Worm (Caenorhabditis elegans) whole organism, young adult: ENCODE data around the gene usp-33.
A peak's percentile ranks its signal among the peaks of the same experiment; 100 is the strongest.

Experiments
- B0035.1 ChIP-seq: sonication (generic microtip); optimal IDR thresholded peaks from 2 replicates; lab custom pipeline; 2016; ENCODE audit warnings: missing genetic modification characterization, mild to moderate bottlenecking, missing compliant biosample characterization, missing genotype, missing genetic modification reagents
- B0261.1 ChIP-seq: sonication (generic microtip); optimal IDR thresholded peaks from 2 replicates; lab custom pipeline; 2016; ENCODE audit warnings: mild to moderate bottlenecking, missing genetic modification characterization, moderate library complexity, missing compliant biosample characterization
- F22D6.2 ChIP-seq: sonication (generic microtip); optimal IDR thresholded peaks from 2 replicates; lab custom pipeline; 2016; ENCODE audit warnings: mild to moderate bottlenecking, missing genetic modification characterization, missing compliant biosample characterization
- F23B12.7 ChIP-seq: sonication (generic microtip); optimal IDR thresholded peaks from 2 replicates; lab custom pipeline; 2017; ENCODE audit warnings: missing genetic modification characterization, mild to moderate bottlenecking, missing compliant biosample characterization, antibody characterized with exemption, moderate library complexity; ENCODE audit not compliant: insufficient read depth
- F52B5.7 ChIP-seq: sonication (generic microtip); optimal IDR thresholded peaks from 2 replicates; lab custom pipeline; 2016; ENCODE audit warnings: mild to moderate bottlenecking, missing genetic modification characterization, missing compliant biosample characterization
- K11D2.4 ChIP-seq: fragments of 200-800 bp; sonication (Bioruptor generic); IDR thresholded peaks from 2 replicates; pipeline ENCODE4 v1.3.6; 2022; ENCODE audit warnings: missing genetic modification reagents, missing genetic modification characterization, missing compliant biosample characterization
- K12H6.12 ChIP-seq: fragments of 200-800 bp; sonication (Bioruptor generic); optimal IDR thresholded peaks from 2 replicates; lab custom pipeline; 2018; ENCODE audit warnings: mild to moderate bottlenecking, missing genetic modification characterization, missing compliant biosample characterization
- ama-1 ChIP-seq, 3 experiments: fragments of 150-350 bp in 1 of 3; sonication (generic microtip) in 2 of 3; optimal IDR thresholded peaks; 2 replicates each; lab custom pipeline; 2014 to 2018; ENCODE audit warnings: missing biosample characterization in 2 of 3, missing genetic modification characterization in 2 of 3, missing genetic modification reagents in 2 of 3
- atf-7 ChIP-seq: sonication (generic microtip); optimal IDR thresholded peaks from 2 replicates; lab custom pipeline; 2017; ENCODE audit warnings: mild to moderate bottlenecking, missing genetic modification characterization, missing compliant biosample characterization
- attf-3 ChIP-seq: fragments of 200-800 bp; sonication (Bioruptor generic); conservative IDR thresholded peaks from 2 replicates; pipeline ENCODE4 v1.3.6; 2022; ENCODE audit warnings: missing genetic modification reagents, missing genetic modification characterization, missing compliant biosample characterization
- attf-5 ChIP-seq: fragments of 200-800 bp; sonication (Bioruptor generic); optimal IDR thresholded peaks from 2 replicates; lab custom pipeline; 2018; ENCODE audit warnings: mild to moderate bottlenecking, missing genetic modification characterization, missing compliant biosample characterization
- cebp-1 ChIP-seq, 2 experiments: fragments of 200-800 bp in 1 of 2; sonication (Bioruptor generic) in 1 of 2; sonication (generic microtip) in 1 of 2; IDR thresholded peaks in 1 of 2; optimal IDR thresholded peaks in 1 of 2; 2 replicates each; pipeline versions ENCODE4 v1.3.6 to Lab custom; 2017 to 2022; ENCODE audit warnings: missing compliant biosample characterization in 2 of 2, missing genetic modification characterization in 2 of 2, mild to moderate bottlenecking in 1 of 2, missing genetic modification reagents in 1 of 2, moderate library complexity in 1 of 2
- chd-7 ChIP-seq: sonication (generic microtip); optimal IDR thresholded peaks from 2 replicates; lab custom pipeline; 2016; ENCODE audit warnings: mild to moderate bottlenecking, missing genetic modification characterization, moderate library complexity, missing compliant biosample characterization
- dpff-1 ChIP-seq: sonication (generic microtip); optimal IDR thresholded peaks from 2 replicates; lab custom pipeline; 2017; ENCODE audit warnings: mild to moderate bottlenecking, missing genetic modification characterization, missing compliant biosample characterization
- ekl-4 ChIP-seq: fragments of 200-800 bp; sonication (Bioruptor generic); IDR thresholded peaks from 2 replicates; pipeline ENCODE4 v1.3.6; 2022; ENCODE audit warnings: missing genetic modification reagents, missing genetic modification characterization, missing compliant biosample characterization
- him-1 ChIP-seq: sonication (generic microtip); optimal IDR thresholded peaks from 2 replicates; lab custom pipeline; 2016; ENCODE audit warnings: missing genotype, missing genetic modification reagents, missing genetic modification characterization, missing compliant biosample characterization
- hlh-12 ChIP-seq: sonication (generic microtip); optimal IDR thresholded peaks from 2 replicates; lab custom pipeline; 2016; ENCODE audit warnings: missing genetic modification characterization, missing compliant biosample characterization
- hmg-1.2 ChIP-seq: fragments of 200-800 bp; sonication (Bioruptor generic); IDR thresholded peaks from 2 replicates; pipeline ENCODE4 v1.3.6; 2022; ENCODE audit warnings: missing genetic modification reagents, missing genetic modification characterization, missing compliant biosample characterization
- let-526 ChIP-seq: fragments of 200-800 bp; sonication (Bioruptor generic); IDR thresholded peaks from 2 replicates; pipeline ENCODE4 v1.3.6; 2022; ENCODE audit warnings: missing genetic modification reagents, missing genetic modification characterization, missing compliant biosample characterization
- let-607 ChIP-seq, 2 experiments: fragments of 200-800 bp in 1 of 2; sonication (Bioruptor generic) in 1 of 2; sonication (generic microtip) in 1 of 2; optimal IDR thresholded peaks; 2 replicates each; lab custom pipeline; 2016 to 2018; ENCODE audit warnings: mild to moderate bottlenecking in 2 of 2, missing compliant biosample characterization in 2 of 2, missing genetic modification characterization in 2 of 2, moderate library complexity in 2 of 2, missing genotype in 1 of 2
- lir-1 ChIP-seq: fragments of 200-800 bp; sonication (Bioruptor generic); conservative IDR thresholded peaks from 2 replicates; pipeline ENCODE4 v1.3.6; 2022; ENCODE audit warnings: missing genetic modification reagents, missing genetic modification characterization, missing compliant biosample characterization
- lsl-1 ChIP-seq: fragments of 200-800 bp; sonication (Bioruptor generic); optimal IDR thresholded peaks from 2 replicates; lab custom pipeline; 2018; ENCODE audit warnings: mild to moderate bottlenecking, missing genetic modification characterization, moderate library complexity, missing compliant biosample characterization
- lsy-27 ChIP-seq: sonication (generic microtip); optimal IDR thresholded peaks from 2 replicates; lab custom pipeline; 2017; ENCODE audit warnings: missing genetic modification characterization, mild to moderate bottlenecking, missing compliant biosample characterization, antibody characterized with exemption, missing genotype, borderline replicate concordance; ENCODE audit not compliant: insufficient read depth
- madf-3 ChIP-seq: fragments of 200-800 bp; sonication (Bioruptor generic); IDR thresholded peaks from 2 replicates; pipeline ENCODE4 v1.3.6; 2022; ENCODE audit warnings: missing genetic modification reagents, missing genetic modification characterization, missing compliant biosample characterization
- mcd-1 ChIP-seq: fragments of 200-800 bp; sonication (Bioruptor generic); IDR thresholded peaks from 2 replicates; pipeline ENCODE4 v1.3.6; 2022; ENCODE audit warnings: missing genetic modification reagents, missing genetic modification characterization, missing compliant biosample characterization
- mes-4 ChIP-seq: sonication (generic microtip); optimal IDR thresholded peaks from 2 replicates; lab custom pipeline; 2016; ENCODE audit warnings: missing genotype, missing genetic modification characterization, missing compliant biosample characterization
- nhr-80 ChIP-seq: sonication (generic microtip); optimal IDR thresholded peaks from 2 replicates; lab custom pipeline; 2016; ENCODE audit warnings: missing genetic modification characterization, missing compliant biosample characterization
- rcor-1 ChIP-seq: fragments of 200-800 bp; sonication (Bioruptor generic); IDR thresholded peaks from 2 replicates; pipeline ENCODE4 v1.3.6; 2022; ENCODE audit warnings: missing genetic modification reagents, missing genetic modification characterization, missing compliant biosample characterization
- snpc-4 ChIP-seq, 5 experiments: fragments of 150-350 bp in 1 of 5; sonication (generic microtip) in 4 of 5; optimal IDR thresholded peaks; 2 replicates each; lab custom pipeline; 2014 to 2018; ENCODE audit warnings: missing genetic modification characterization in 5 of 5, missing biosample characterization in 3 of 5, antibody characterized with exemption in 2 of 5, mild to moderate bottlenecking in 2 of 5, missing compliant biosample characterization in 2 of 5, missing genotype in 2 of 5, moderate library complexity in 2 of 5, missing genetic modification reagents in 1 of 5
- sptf-2 ChIP-seq: fragments of 200-800 bp; sonication (Bioruptor generic); optimal IDR thresholded peaks from 2 replicates; lab custom pipeline; 2018; ENCODE audit warnings: mild to moderate bottlenecking, missing genetic modification characterization, missing compliant biosample characterization
- tbp1 ChIP-seq: fragments of 200-800 bp; sonication (Bioruptor generic); optimal IDR thresholded peaks from 2 replicates; lab custom pipeline; 2018; ENCODE audit warnings: mild to moderate bottlenecking, missing genetic modification characterization, missing compliant biosample characterization
- tbx-9 ChIP-seq: sonication (generic microtip); optimal IDR thresholded peaks from 2 replicates; lab custom pipeline; 2016; ENCODE audit warnings: borderline replicate concordance, missing genetic modification characterization, inconsistent platforms, missing compliant biosample characterization
- unc-130 ChIP-seq: sonication (generic microtip); optimal IDR thresholded peaks from 2 replicates; lab custom pipeline; 2016; ENCODE audit warnings: missing genetic modification reagents, missing genetic modification characterization, missing compliant biosample characterization
- ztf-18 ChIP-seq: sonication (generic microtip); optimal IDR thresholded peaks from 2 replicates; lab custom pipeline; 2016; ENCODE audit warnings: missing genotype, mild to moderate bottlenecking, missing genetic modification characterization, missing compliant biosample characterization

The usp-33 gene

ce11 chrX:15610527-15611091 is 19.4 kb downstream of the usp-33 start (continued):
- TF ChIP-seq lir-1 (no peak), madf-3 (GFP tag; lab: Robert Waterston, UW) (0 out of 2 replicates have a peak, but pooled peaks have one; percentile 64), let-526 (GFP tag; lab: Robert Waterston, UW) (peak; percentile 58; the same call in 1 of the 2 replicates), dpff-1 (no peak), ztf-18 (tag; lab: Kevin White, UChicago) (no peak), F52B5.7 (tag; lab: Kevin White, UChicago) (no peak)

ce11 chrX:15613745-15614229 is 22.6 kb downstream of the usp-33 start, which contains the start of gene K09E9.3:
Gene K09E9.3, minus strand, starts transcription at chrX:15613795.
- TF ChIP-seq B0035.1 (tag; lab: Kevin White, UChicago) = no peak
- TF ChIP-seq him-1 (tag; lab: Kevin White, UChicago) = no peak
- peak; percentile 23; the same call in 1 of the 2 replicates for TF ChIP-seq hmg-1.2

DNA sequence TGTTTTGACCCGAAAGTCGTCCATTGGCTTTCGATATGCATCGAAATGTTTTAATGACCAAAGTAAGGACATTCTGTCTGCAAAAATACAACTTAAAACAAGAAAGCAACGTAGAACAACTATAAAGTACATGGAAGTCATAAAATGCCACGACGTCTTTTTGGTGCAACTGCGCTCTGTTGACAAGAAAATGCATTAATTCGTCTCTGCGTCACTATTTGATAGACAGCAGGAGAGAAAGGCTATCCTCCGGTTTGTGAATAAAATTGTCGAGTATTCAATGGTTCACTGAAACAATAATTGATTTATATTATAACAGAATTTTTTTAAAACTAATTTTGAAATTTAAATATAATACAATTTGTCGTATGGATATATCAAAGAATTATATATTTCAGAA is 25.3 kb downstream of the usp-33 start, which contains the start of gene ergi-3:
Gene ergi-3 (minus strand): TSS at position 311 of the 400 bp plus-strand sequence.
- TF ChIP-seq mcd-1 (GFP tag; lab: Robert Waterston, UW) = peak; percentile 78
- no peak for TF ChIP-seq cebp-1 (GFP tag; IDR thresholded peaks at IDR 0.05; lab: Robert Waterston, UW)
- peak; percentile 26 for TF ChIP-seq cebp-1 (tag; optimal IDR thresholded peaks at IDR 0.05; lab: Kevin White, UChicago)
- peak; percentile 75 for TF ChIP-seq nhr-80 (tag; lab: Kevin White, UChicago)
- no peak for TF ChIP-seq madf-3 (GFP tag; lab: Robert Waterston, UW)
- no peak for TF ChIP-seq unc-130 (GFP tag; lab: Kevin White, UChicago)
- no peak for TF ChIP-seq rcor-1 (GFP tag; lab: Robert Waterston, UW)
- TF ChIP-seq attf-3 (GFP tag; lab: Robert Waterston, UW) = no peak
- TF ChIP-seq snpc-4 (GFP tag; optimal IDR thresholded peaks at IDR 0.05; lab: Kevin White, UChicago) = no peak
- peak in 1 of 4 experiments; percentile 37 for TF ChIP-seq snpc-4 (tag; optimal IDR thresholded peaks at IDR 0.05; lab: Kevin White, UChicago)
- TF ChIP-seq chd-7 (tag; lab: Kevin White, UChicago) = no peak
- TF ChIP-seq ama-1 (optimal IDR thresholded peaks at IDR 0.05; lab: Kevin White, UChicago) = no peak
- no peak for TF ChIP-seq ama-1 (GFP tag; optimal IDR thresholded peaks at IDR 0.05; lab: Kevin White, UChicago)
- no peak for TF ChIP-seq lsl-1 (GFP tag; lab: Kevin White, UChicago)
- TF ChIP-seq lsy-27 (tag; lab: Kevin White, UChicago) = no peak
- no peak for TF ChIP-seq K11D2.4 (GFP tag; lab: Robert Waterston, UW)
- no peak for TF ChIP-seq sptf-2 (GFP tag; lab: Kevin White, UChicago)
- peak; percentile 32 for TF ChIP-seq F23B12.7
- TF ChIP-seq tbx-9 (tag; lab: Kevin White, UChicago) = no peak
- no peak for TF ChIP-seq B0261.1 (tag; lab: Kevin White, UChicago)
- peak; percentile 93 to 94 for TF ChIP-seq let-607 (tag; optimal IDR thresholded peaks at IDR 0.05; lab: Kevin White, UChicago)
- TF ChIP-seq atf-7 (tag; lab: Kevin White, UChicago) = no peak
- peak; percentile 53 for TF ChIP-seq attf-5
- no peak for TF ChIP-seq mes-4 (tag; lab: Kevin White, UChicago)
- TF ChIP-seq tbp1 = no peak
- no peak for TF ChIP-seq hlh-12 (tag; lab: Kevin White, UChicago)
- TF ChIP-seq F22D6.2 (tag; lab: Kevin White, UChicago) = no peak
- no peak for TF ChIP-seq ekl-4 (GFP tag; lab: Robert Waterston, UW)
- TF ChIP-seq K12H6.12 (tag; lab: Kevin White, UChicago) = peak; percentile 11
